Fruit fly (Drosophila melanogaster): ENCODE measurements around the gene Sc2.

Gene Sc2

DNA sequence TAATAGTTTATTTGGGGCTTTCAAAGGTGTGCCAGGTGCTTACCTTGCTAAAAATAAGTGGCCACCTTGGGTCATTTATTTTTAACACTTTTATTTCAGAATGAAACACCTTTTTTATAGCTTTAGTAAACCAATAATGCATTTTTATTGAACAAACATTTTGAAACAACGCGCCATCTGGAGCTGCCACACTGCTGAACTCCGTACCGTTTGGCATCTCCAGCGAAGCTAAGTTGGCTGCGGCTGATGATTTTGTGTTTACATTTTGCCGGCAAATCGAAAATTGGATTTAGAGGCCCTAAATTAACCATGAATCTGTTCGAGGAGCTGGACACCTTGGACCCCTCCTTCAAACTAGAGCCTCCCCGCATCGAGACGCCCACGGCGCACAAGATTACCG is 1.8 kb downstream of the Sc2 start, which contains the start of gene ida:
TSS of gene ida (plus strand) at position 234 of the 400 bp plus-strand sequence.
- TF ChIP-seq h (optimal IDR thresholded peaks at IDR 0.05), result no peak
- no peak for TF ChIP-seq Myc (optimal IDR thresholded peaks at IDR 0.05)
- no peak for TF ChIP-seq ttk (optimal IDR thresholded peaks at IDR 0.05)
- TF ChIP-seq Sin3A (optimal IDR thresholded peaks at IDR 0.05), result no peak
- no peak for TF ChIP-seq psq (optimal IDR thresholded peaks at IDR 0.05)
- TF ChIP-seq insv (optimal IDR thresholded peaks at IDR 0.05), result no peak

DNA sequence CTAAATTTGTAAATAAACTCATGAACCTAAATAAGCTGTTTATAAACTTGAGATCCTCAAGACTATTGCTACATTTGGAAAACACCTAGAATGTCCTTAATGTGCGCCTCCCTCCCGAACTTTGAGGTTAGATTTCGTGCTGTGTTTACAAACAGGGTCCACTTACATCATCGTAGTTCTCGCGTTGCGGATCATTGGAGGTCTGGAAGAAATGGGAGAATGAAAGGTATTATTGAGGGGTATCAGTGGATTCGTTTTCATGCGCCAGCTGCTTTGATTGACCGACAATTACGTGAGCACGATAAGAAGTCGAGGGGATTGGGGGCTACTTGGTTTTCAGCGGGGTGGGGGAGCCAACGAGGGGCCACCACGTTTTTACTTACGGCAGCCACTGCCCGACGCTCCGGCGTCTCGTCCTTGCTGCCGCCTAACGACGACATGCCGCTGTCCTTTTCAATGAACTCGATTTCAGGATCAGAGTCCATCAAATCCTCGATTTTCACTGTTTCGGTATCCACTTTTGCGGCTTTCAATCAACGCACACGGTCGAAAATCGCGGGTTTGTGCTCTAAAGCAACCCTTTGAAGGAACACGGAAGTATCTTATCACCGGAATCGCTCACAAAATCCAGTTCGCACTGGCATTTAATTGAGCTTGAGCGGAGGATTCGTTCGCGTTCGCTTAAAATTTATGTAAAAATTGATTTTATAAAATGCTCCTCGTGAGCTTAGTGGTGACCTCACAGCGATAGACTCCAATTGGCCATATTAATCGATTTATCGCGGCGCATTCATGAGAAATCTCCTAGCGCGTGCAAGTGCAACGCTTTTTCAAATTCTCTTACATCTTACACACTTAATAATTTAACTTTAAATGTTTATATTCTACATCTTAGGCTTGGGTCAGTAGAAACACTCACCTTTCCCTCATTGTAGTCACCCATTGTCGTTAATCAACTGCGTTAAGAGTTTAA is 5.8 kb downstream of the Sc2 start:
- TF ChIP-seq h (optimal IDR thresholded peaks at IDR 0.05) (no peak), Sin3A (optimal IDR thresholded peaks at IDR 0.05) (no peak), Myc (optimal IDR thresholded peaks at IDR 0.05) (no peak), psq (optimal IDR thresholded peaks at IDR 0.05) (no peak), insv (optimal IDR thresholded peaks at IDR 0.05) (no peak), ttk (optimal IDR thresholded peaks at IDR 0.05) (no peak)

DNA sequence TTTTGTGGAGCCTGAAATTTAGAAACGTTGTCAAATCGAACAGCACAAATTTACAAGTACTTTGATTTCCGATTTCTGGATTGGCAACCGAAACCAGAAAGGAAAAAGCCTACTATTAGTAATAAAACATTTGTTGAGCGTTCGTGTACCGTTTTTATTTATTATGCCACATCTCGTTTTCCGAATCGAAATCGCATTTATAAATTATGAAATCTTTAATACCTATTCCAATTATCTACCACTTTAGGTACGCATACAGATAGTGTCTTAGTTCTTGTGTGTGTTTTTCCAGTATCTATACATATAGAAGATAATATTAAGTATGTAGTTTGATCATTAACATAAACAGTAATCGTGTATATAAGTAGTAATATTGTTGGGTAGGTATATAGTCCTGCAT is 6.5 kb downstream of the Sc2 start, which contains the start of gene mge:
TSS of gene mge (minus strand) at position 101 of the 400 bp plus-strand sequence.
- no peak for TF ChIP-seq ttk (optimal IDR thresholded peaks at IDR 0.05)
- no peak for TF ChIP-seq insv (optimal IDR thresholded peaks at IDR 0.05)
- TF ChIP-seq Myc (optimal IDR thresholded peaks at IDR 0.05), result no peak
- TF ChIP-seq psq (optimal IDR thresholded peaks at IDR 0.05), result no peak
- TF ChIP-seq h (optimal IDR thresholded peaks at IDR 0.05), result no peak
- no peak for TF ChIP-seq Sin3A (optimal IDR thresholded peaks at IDR 0.05)

DNA sequence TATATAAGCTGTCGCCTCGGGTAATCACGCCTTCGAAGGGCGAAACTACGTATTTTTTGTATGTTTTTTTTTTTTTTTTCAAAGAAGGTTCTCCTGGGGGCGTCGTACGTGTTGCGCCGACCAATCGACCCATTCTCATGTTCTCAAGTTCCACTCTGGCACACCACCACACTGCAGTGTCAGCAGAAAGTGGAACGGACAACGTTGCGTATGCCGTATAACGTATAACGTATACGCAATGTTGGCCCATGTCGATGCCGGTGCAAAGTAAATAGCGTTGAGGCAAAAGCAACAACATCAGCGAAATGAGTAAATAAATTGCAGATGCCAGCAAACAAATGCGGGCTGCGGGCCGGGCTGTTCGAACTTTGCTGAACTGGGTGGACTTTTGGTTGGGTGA is 8.8 kb downstream of the Sc2 start:
- no peak for TF ChIP-seq psq (optimal IDR thresholded peaks at IDR 0.05)
- no peak for TF ChIP-seq Myc (optimal IDR thresholded peaks at IDR 0.05)
- TF ChIP-seq Sin3A (optimal IDR thresholded peaks at IDR 0.05), result no peak
- no peak for TF ChIP-seq insv (optimal IDR thresholded peaks at IDR 0.05)
- no peak for TF ChIP-seq ttk (optimal IDR thresholded peaks at IDR 0.05)
- TF ChIP-seq h (optimal IDR thresholded peaks at IDR 0.05), result no peak

DNA sequence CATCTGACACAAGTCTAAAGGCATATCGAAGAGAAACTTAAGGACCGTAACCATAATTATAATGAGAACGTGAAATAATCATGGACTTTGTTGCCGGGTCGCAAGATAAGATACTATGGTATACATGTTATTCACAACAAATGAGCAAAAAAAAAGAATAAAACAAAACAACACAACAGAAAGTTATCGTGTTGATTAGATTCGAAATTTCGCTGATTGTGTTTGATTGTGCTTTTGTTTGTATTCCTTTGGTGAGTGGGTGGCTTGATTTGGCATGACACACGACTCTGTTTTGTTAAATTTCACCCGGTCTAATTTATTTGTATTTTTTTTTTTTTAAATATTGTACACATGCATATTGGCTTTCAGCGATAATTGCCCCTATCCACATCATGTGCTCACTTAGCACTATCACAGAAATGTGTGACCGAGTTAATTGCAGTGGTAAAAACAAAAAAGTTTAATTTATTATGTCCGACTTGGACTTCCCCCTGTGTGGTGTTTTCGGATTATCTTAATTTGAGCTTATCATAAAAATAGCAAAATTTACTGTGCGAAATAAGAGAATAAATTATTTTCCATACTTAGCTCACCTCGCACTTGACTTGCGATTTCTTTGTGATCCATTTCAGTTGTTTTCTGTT is 20.5 kb downstream of the Sc2 start:
- TF ChIP-seq insv (optimal IDR thresholded peaks at IDR 0.05) (no peak), psq (optimal IDR thresholded peaks at IDR 0.05) (no peak), Myc (optimal IDR thresholded peaks at IDR 0.05) (no peak), Sin3A (optimal IDR thresholded peaks at IDR 0.05) (no peak), h (optimal IDR thresholded peaks at IDR 0.05) (no peak), ttk (optimal IDR thresholded peaks at IDR 0.05) (no peak)

DNA sequence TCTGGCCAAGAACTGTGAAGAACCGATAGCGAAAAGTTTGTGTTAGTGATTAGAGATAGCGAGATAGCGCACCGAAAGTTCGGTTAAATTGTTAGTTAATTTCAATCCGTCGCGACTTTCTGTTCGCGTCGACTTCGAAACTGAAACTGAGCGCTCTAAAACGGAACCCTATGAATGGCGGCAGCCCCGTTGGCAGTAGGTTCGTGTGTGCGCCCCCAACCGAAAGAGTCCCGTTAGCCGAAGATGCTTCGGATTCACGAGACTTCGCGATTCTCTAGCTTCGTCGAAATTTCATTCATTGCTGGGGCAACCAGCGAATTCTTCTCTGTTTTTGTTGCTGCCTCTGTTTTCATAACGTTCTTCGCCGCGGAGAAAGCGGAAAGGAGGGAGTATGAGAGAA is 22.2 kb downstream of the Sc2 start:
- TF ChIP-seq h (optimal IDR thresholded peaks at IDR 0.05) (no peak), psq (optimal IDR thresholded peaks at IDR 0.05) (no peak), ttk (optimal IDR thresholded peaks at IDR 0.05) (no peak), insv (optimal IDR thresholded peaks at IDR 0.05) (no peak), Sin3A (optimal IDR thresholded peaks at IDR 0.05) (no peak), Myc (optimal IDR thresholded peaks at IDR 0.05) (no peak)

DNA sequence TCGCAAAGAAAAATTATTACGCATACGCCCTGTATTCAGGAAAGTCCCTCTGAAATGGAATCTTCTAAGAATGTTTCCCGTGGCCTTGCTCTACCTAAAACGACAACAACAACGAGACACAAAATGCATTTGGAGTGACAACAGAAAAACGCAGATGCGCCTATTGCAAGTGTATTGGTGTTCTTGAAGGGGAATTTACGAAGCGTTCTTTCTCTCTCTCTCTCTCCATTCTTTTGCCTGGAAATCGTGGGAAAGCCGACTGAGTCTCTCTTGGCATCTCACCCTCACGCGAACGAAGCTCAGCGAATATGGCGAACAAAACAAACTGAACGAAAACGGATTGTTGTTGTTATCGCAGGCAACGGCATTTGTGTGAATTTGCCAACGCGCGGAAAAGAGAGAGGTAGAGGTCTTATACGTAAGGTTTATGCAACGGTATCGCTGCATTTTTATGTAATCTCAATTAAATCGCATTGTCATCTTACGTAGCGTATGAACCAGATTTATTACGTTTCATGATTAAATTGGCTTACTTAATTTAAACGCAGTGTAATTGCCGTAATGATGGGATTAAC is 23.0 kb downstream of the Sc2 start:
- TF ChIP-seq Myc (optimal IDR thresholded peaks at IDR 0.05) (no peak), psq (optimal IDR thresholded peaks at IDR 0.05) (no peak), h (optimal IDR thresholded peaks at IDR 0.05) (no peak), Sin3A (optimal IDR thresholded peaks at IDR 0.05) (no peak), ttk (optimal IDR thresholded peaks at IDR 0.05) (no peak), insv (optimal IDR thresholded peaks at IDR 0.05) (no peak)

DNA sequence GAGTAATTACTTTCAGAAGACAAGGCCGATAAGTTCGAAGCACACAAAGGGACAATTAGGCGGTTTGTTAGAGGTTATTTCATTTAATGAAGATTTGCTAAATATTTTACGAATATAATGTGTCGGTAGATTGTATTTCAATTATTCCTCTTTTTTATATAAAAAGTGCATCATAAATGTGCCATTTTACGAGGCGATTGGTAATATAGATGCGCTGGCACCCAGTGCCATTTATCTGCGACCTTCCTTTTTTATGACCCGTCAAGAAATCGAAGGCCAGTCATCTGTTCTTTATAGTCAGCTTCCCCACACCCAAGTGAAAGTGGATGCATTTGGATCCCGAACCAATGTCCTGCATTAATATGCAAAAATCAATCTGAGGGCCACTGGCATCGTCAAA is 24.2 kb downstream of the Sc2 start:
- no peak for TF ChIP-seq ttk (optimal IDR thresholded peaks at IDR 0.05)
- TF ChIP-seq h (optimal IDR thresholded peaks at IDR 0.05), result no peak
- no peak for TF ChIP-seq Sin3A (optimal IDR thresholded peaks at IDR 0.05)
- TF ChIP-seq psq (optimal IDR thresholded peaks at IDR 0.05), result no peak
- TF ChIP-seq Myc (optimal IDR thresholded peaks at IDR 0.05), result no peak
- TF ChIP-seq insv (optimal IDR thresholded peaks at IDR 0.05), result no peak

DNA sequence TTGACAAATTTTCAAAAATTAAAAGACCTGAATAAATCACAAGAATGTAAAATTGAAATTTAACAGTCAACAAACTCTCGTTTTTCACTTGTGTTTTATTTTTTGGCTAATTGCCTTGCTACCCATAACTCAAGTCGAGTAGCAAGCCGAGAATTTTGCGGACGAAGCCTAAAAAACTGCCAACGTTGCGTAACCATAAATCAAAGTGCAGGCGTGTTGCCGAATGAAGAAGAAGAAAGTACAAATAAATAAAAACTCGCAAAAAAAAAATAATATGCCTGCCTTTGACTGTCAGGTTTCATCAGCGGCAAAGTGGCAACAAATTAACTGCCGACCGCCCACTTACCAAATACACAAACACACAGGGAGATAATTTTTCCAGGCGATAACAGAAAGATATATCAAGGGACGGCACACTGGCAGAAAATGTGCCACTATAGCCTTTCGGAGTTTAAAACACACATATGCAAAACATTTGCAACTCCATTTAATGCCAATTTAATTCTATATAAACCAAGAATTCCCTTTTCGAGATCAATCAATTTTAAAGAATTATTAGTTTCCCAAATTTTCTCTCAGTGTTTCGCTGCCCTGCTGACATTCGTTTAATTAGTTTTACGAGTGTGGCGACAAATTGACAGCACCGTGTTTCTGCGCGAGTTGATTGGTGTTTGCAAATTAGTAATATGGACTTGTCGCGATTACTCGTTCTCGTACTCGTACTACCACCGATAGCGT is 25.1 kb downstream of the Sc2 start:
- TF ChIP-seq psq (optimal IDR thresholded peaks at IDR 0.05) (no peak), ttk (optimal IDR thresholded peaks at IDR 0.05) (no peak), h (optimal IDR thresholded peaks at IDR 0.05) (no peak), insv (optimal IDR thresholded peaks at IDR 0.05) (no peak), Myc (optimal IDR thresholded peaks at IDR 0.05) (no peak), Sin3A (optimal IDR thresholded peaks at IDR 0.05) (no peak)

DNA sequence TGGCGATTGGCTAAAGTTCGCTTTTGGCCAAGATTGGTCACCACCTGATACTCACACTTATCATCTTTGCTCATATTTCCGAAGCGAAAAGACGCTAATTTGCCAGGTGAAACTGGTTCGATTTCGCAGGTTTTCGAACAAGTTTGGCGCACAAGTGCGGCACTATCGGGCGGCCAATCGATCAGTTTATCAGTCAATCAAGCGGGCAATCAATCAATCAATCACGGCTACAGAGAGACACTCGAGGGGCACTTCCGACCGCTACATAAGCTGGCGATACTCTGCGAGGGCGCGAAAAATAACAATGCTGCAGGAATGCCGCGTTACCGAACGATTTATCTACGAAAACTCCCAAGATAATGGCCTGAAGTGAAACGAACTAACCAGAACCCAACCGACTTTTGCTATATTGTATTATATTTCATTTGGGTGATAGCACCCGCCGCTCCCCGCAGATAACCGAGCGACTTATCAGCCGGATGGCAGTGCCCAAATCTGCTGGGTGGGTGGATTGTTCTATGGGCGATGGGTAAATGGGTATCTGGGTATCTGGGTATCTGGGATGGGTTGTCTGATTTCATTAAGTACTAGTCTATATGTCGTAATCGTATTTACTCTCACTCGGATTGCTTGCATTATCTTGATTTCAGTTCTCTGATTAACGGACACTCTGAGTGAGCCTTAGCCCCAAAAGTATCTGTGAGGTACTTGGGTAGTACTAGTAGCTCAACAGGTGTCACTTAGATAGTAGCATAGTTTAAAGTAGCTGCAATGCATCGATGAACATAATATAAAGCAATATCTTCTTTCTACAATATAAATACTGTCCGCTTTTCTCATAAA is 25.9 kb downstream of the Sc2 start:
- TF ChIP-seq Sin3A (optimal IDR thresholded peaks at IDR 0.05), result no peak

Data from Kc167 (cell line).